Worm (Caenorhabditis elegans) whole organism, L2 larva: ENCODE results near the gene Y43F8B.9.

Experiments
- R02D3.7 ChIP-seq: fragments of 150-350 bp; optimal IDR thresholded peaks from 2 replicates; lab custom pipeline; 2014; ENCODE audit warnings: missing biosample characterization, missing genetic modification characterization
- aly-2 ChIP-seq: fragments of 150-350 bp; optimal IDR thresholded peaks from 2 replicates; lab custom pipeline; 2014; ENCODE audit warnings: missing biosample characterization, missing genetic modification characterization
- blmp-1 ChIP-seq: sonication (generic microtip); optimal IDR thresholded peaks from 2 replicates; lab custom pipeline; 2017; ENCODE audit warnings: missing genetic modification characterization, mild to moderate bottlenecking, missing compliant biosample characterization, antibody characterized with exemption, moderate library complexity; ENCODE audit not compliant: insufficient read depth
- elt-3 ChIP-seq: sonication (generic microtip); optimal IDR thresholded peaks from 2 replicates; lab custom pipeline; 2017; ENCODE audit warnings: missing biosample characterization, missing genetic modification characterization
- lsy-2 ChIP-seq, 2 experiments: fragments of 150-350 bp in 1 of 2; sonication (generic microtip) in 1 of 2; optimal IDR thresholded peaks; 2 replicates each; lab custom pipeline; 2014 to 2017; ENCODE audit warnings: missing biosample characterization in 2 of 2, missing genetic modification characterization in 2 of 2
- nhr-10 ChIP-seq: sonication (generic microtip); optimal IDR thresholded peaks from 2 replicates; lab custom pipeline; 2017; ENCODE audit warnings: missing biosample characterization, missing genetic modification characterization
- nhr-12 ChIP-seq: fragments of 150-350 bp; optimal IDR thresholded peaks from 2 replicates; lab custom pipeline; 2014; ENCODE audit warnings: missing biosample characterization, missing genetic modification characterization
- nhr-237 ChIP-seq: fragments of 150-350 bp; optimal IDR thresholded peaks from 2 replicates; lab custom pipeline; 2014; ENCODE audit warnings: missing biosample characterization, missing genetic modification characterization
- sma-3 ChIP-seq: sonication (generic microtip); optimal IDR thresholded peaks from 2 replicates; lab custom pipeline; 2016; ENCODE audit warnings: missing genetic modification reagents, missing genetic modification characterization, missing compliant biosample characterization
- ztf-11 ChIP-seq: sonication (generic microtip); optimal IDR thresholded peaks from 2 replicates; lab custom pipeline; 2017; ENCODE audit warnings: missing biosample characterization, missing genetic modification characterization
- ztf-4 ChIP-seq: fragments of 150-350 bp; optimal IDR thresholded peaks from 2 replicates; lab custom pipeline; 2014; ENCODE audit warnings: missing biosample characterization, missing genetic modification characterization

DNA sequence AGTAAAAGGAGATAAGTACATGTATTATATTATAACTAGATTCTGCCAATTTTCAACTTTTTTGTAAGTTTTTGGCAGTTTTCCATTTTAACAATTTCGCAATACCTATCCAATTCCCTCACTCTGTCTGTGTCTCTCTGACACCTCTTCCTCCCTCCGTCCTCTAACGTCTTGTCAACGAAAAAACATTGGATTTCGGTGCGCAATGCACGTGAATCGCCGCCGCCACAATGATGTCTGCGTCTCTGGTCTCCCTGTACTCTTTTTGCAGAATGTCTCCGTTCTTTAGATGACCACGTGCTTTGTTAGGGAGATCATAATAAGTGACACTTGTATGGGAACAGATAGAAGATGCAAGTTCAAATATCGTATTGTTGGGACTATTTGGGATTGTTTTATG is 51.2 kb downstream of the Y43F8B.9 start:
- TF ChIP-seq sma-3 (peak; percentile 100), aly-2 (tag; lab: Kevin White, UChicago) (no peak), lsy-2 (tag; optimal IDR thresholded peaks at IDR 0.05; lab: Kevin White, UChicago) (peak; percentile 55 to 89), nhr-12 (tag; lab: Kevin White, UChicago) (no peak), R02D3.7 (tag; lab: Kevin White, UChicago) (no peak), ztf-11 (tag; lab: Kevin White, UChicago) (no peak), elt-3 (tag; lab: Kevin White, UChicago) (no peak), nhr-237 (tag; lab: Kevin White, UChicago) (no peak), blmp-1 (tag; lab: Kevin White, UChicago) (peak; percentile 81), nhr-10 (tag; lab: Kevin White, UChicago) (peak; percentile 1), ztf-4 (peak; percentile 77)
